Worm (Caenorhabditis elegans): ENCODE measurements around the gene math-6.

ce11 chrII:1878663-1879062, 5.9 kb downstream of the math-6 start, which contains the start of gene math-16:
- TF ChIP-seq W03F9.2 (tag; optimal IDR thresholded peaks at IDR 0.05) = no peak
- no peak for TF ChIP-seq dao-5 (tag; optimal IDR thresholded peaks at IDR 0.05)

All from whole organism, L4/young adult.